Fruit fly (Drosophila melanogaster): Measurements from ENCODE around the gene CG9692.

The CG9692 gene

dm6 chr3L:16657014-16657413 lies 47.8 kb upstream of the CG9692 start (continued):
- TF ChIP-seq CG2129 (GFP tag; IDR thresholded peaks at IDR 0.05; ENCODE audit: partially characterized antibody) (no peak), CG17568 (GFP tag; optimal IDR thresholded peaks at IDR 0.05) (no peak), CG11696 (GFP tag; IDR thresholded peaks at IDR 0.05) (no peak), CG15696 (tag; optimal IDR thresholded peaks at IDR 0.05) (no peak), CG33213 (GFP tag; optimal IDR thresholded peaks at IDR 0.05) (no peak), Hmx (GFP tag; optimal IDR thresholded peaks at IDR 0.05) (no peak), Fer2 (tag; optimal IDR thresholded peaks at IDR 0.05) (no peak), CG5245 (GFP tag; optimal IDR thresholded peaks at IDR 0.05) (no peak), CG13424 (tag; optimal IDR thresholded peaks at IDR 0.05) (peak; percentile 23), CG10274 (GFP tag; optimal IDR thresholded peaks at IDR 0.05) (no peak), CG16813 (GFP tag; IDR thresholded peaks at IDR 0.05; ENCODE audit: partially characterized antibody) (no peak), CG2889 (GFP tag; IDR thresholded peaks at IDR 0.05) (peak; percentile 42; the same call in 1 of the 3 replicates), CG6791 (GFP tag; IDR thresholded peaks at IDR 0.05; ENCODE audit: partially characterized antibody) (no peak), grau (tag; optimal IDR thresholded peaks at IDR 0.05) (peak; percentile 50), B-H1 (GFP tag; IDR thresholded peaks at IDR 0.05) (no peak), tup (GFP tag; optimal IDR thresholded peaks at IDR 0.05) (no peak), nom (GFP tag; optimal IDR thresholded peaks at IDR 0.05) (no peak), maf-S (GFP tag; optimal IDR thresholded peaks at IDR 0.05) (no peak), dpn (GFP tag; optimal IDR thresholded peaks at IDR 0.05) (peak in 1 of 2 experiments; percentile 12), Lim3 (GFP tag; IDR thresholded peaks at IDR 0.05) (no peak), CG1792 (GFP tag; optimal IDR thresholded peaks at IDR 0.05) (no peak), CG31388 (GFP tag; optimal IDR thresholded peaks at IDR 0.05) (no peak), GATAe (GFP tag; conservative IDR thresholded peaks at IDR 0.05) (no peak), CG13123 (GFP tag; optimal IDR thresholded peaks at IDR 0.05) (no peak), esg (GFP tag; conservative IDR thresholded peaks at IDR 0.05) (no peak), org-1 (GFP tag; optimal IDR thresholded peaks at IDR 0.05) (no peak), Antp (GFP tag; optimal IDR thresholded peaks at IDR 0.05) (no peak), CG17361 (GFP tag; IDR thresholded peaks at IDR 0.05) (peak; percentile 53; the same call in 2 of the 3 replicates), unc-4 (GFP tag; IDR thresholded peaks at IDR 0.05; ENCODE audit: partially characterized antibody) (no peak), CG7963 (GFP tag; IDR thresholded peaks at IDR 0.05; ENCODE audit: partially characterized antibody) (no peak), MBD-R2 (GFP tag; IDR thresholded peaks at IDR 0.05) (no peak), CG14860 (GFP tag; IDR thresholded peaks at IDR 0.05; ENCODE audit: partially characterized antibody) (no peak), CG3281 (GFP tag; optimal IDR thresholded peaks at IDR 0.05) (peak; percentile 61), croc (GFP tag; conservative IDR thresholded peaks at IDR 0.05) (no peak), CG12769 (tag; optimal IDR thresholded peaks at IDR 0.05) (no peak), Side (GFP tag; optimal IDR thresholded peaks at IDR 0.05) (no peak), CG4328 (GFP tag; optimal IDR thresholded peaks at IDR 0.05) (no peak), CG13287 (GFP tag; IDR thresholded peaks at IDR 0.05; ENCODE audit: partially characterized antibody) (no peak), CG18011 (GFP tag; optimal IDR thresholded peaks at IDR 0.05) (no peak), Deaf1 (tag; optimal IDR thresholded peaks at IDR 0.05) (peak; percentile 11), tap (tag; optimal IDR thresholded peaks at IDR 0.05) (no peak), Bteb2 (GFP tag; optimal IDR thresholded peaks at IDR 0.05) (no peak), CG10267 (tag; optimal IDR thresholded peaks at IDR 0.05) (no peak), Hr39 (optimal IDR thresholded peaks at IDR 0.05) (no peak), CG2678 (tag; optimal IDR thresholded peaks at IDR 0.05) (peak; percentile 73), CG15479 (GFP tag; optimal IDR thresholded peaks at IDR 0.05) (no peak), CG11456 (GFP tag; IDR thresholded peaks at IDR 0.05) (no peak), CG8359 (GFP tag; optimal IDR thresholded peaks at IDR 0.05; ENCODE audit: borderline replicate concordance) (no peak), schlank (tag; optimal IDR thresholded peaks at IDR 0.05) (no peak), CG14050 (GFP tag; IDR thresholded peaks at IDR 0.05) (no peak), Gsc (GFP tag; IDR thresholded peaks at IDR 0.05) (no peak)

Data from whole organism, embryonic.